Worm (Caenorhabditis elegans) whole organism, late embryonic: Measurements from ENCODE around the gene C07E3.4.

Experiments used
- C38D4.7 ChIP-seq: fragments of 200-800 bp; sonication (Bioruptor generic); optimal IDR thresholded peaks from 2 replicates; lab custom pipeline; 2018; ENCODE audit warnings: mild to moderate bottlenecking, missing genetic modification characterization, moderate library complexity, missing compliant biosample characterization
- K09A11.1 ChIP-seq: sonication (generic microtip); optimal IDR thresholded peaks from 2 replicates; lab custom pipeline; 2017; ENCODE audit warnings: antibody characterized with exemption, mild to moderate bottlenecking, missing genetic modification characterization, missing compliant biosample characterization; ENCODE audit not compliant: insufficient read depth
- ama-1 ChIP-seq: fragments of 150-350 bp; optimal IDR thresholded peaks from 2 replicates; lab custom pipeline; 2014
- ceh-18 ChIP-seq: sonication (generic microtip); optimal IDR thresholded peaks from 2 replicates; lab custom pipeline; 2016; ENCODE audit warnings: missing genetic modification characterization, missing compliant biosample characterization
- ceh-2 ChIP-seq: sonication (generic microtip); optimal IDR thresholded peaks from 2 replicates; lab custom pipeline; 2016; ENCODE audit warnings: missing genotype, missing genetic modification characterization, missing compliant biosample characterization
- ceh-22 ChIP-seq: sonication (generic microtip); optimal IDR thresholded peaks from 2 replicates; lab custom pipeline; 2017; ENCODE audit warnings: missing biosample characterization, missing genetic modification characterization
- ceh-30 ChIP-seq: fragments of 150-350 bp; optimal IDR thresholded peaks from 2 replicates; lab custom pipeline; 2014; ENCODE audit warnings: missing biosample characterization, missing genetic modification characterization
- ceh-31 ChIP-seq: sonication (generic microtip); optimal IDR thresholded peaks from 2 replicates; lab custom pipeline; 2016; ENCODE audit warnings: missing genetic modification characterization, missing compliant biosample characterization
- ceh-34 ChIP-seq: sonication (generic microtip); optimal IDR thresholded peaks from 2 replicates; lab custom pipeline; 2016; ENCODE audit warnings: mild to moderate bottlenecking, missing genetic modification characterization, missing compliant biosample characterization
- ceh-45 ChIP-seq: fragments of 200-800 bp; sonication (Bioruptor generic); IDR thresholded peaks from 2 replicates; pipeline ENCODE4 v1.3.6; 2022; ENCODE audit warnings: missing genetic modification reagents, missing genetic modification characterization, missing compliant biosample characterization
- ceh-48 ChIP-seq: sonication (generic microtip); optimal IDR thresholded peaks from 2 replicates; lab custom pipeline; 2016; ENCODE audit warnings: missing genetic modification characterization, inconsistent platforms, missing compliant biosample characterization
- ceh-6 ChIP-seq: fragments of 200-800 bp; sonication (Bioruptor generic); optimal IDR thresholded peaks from 2 replicates; lab custom pipeline; 2018; ENCODE audit warnings: mild to moderate bottlenecking, missing genetic modification characterization, missing compliant biosample characterization
- ceh-9 ChIP-seq: sonication (generic microtip); optimal IDR thresholded peaks from 2 replicates; lab custom pipeline; 2016; ENCODE audit warnings: mild to moderate bottlenecking, missing genetic modification characterization, inconsistent platforms, missing compliant biosample characterization
- dmd-4 ChIP-seq: sonication (generic microtip); optimal IDR thresholded peaks from 2 replicates; lab custom pipeline; 2016; ENCODE audit warnings: borderline replicate concordance, missing genetic modification characterization, missing compliant biosample characterization
- dve-1 ChIP-seq: sonication (generic microtip); optimal IDR thresholded peaks from 2 replicates; lab custom pipeline; 2017; ENCODE audit warnings: antibody characterized with exemption, mild to moderate bottlenecking, missing genetic modification characterization, missing compliant biosample characterization
- elt-4 ChIP-seq: sonication (generic microtip); optimal IDR thresholded peaks from 2 replicates; lab custom pipeline; 2016; ENCODE audit warnings: missing genetic modification characterization, missing compliant biosample characterization
- ets-4 ChIP-seq: sonication (generic microtip); optimal IDR thresholded peaks from 2 replicates; lab custom pipeline; 2016; ENCODE audit warnings: missing genetic modification characterization, missing compliant biosample characterization
- eyg-1 ChIP-seq: sonication (generic microtip); optimal IDR thresholded peaks from 2 replicates; lab custom pipeline; 2016; ENCODE audit warnings: missing genotype, missing genetic modification characterization, missing compliant biosample characterization
- gmeb-2 ChIP-seq: sonication (generic microtip); optimal IDR thresholded peaks from 2 replicates; lab custom pipeline; 2016; ENCODE audit warnings: missing genetic modification characterization, inconsistent platforms, missing compliant biosample characterization
- hlh-13 ChIP-seq: fragments of 200-800 bp; sonication (Bioruptor generic); optimal IDR thresholded peaks from 2 replicates; lab custom pipeline; 2018; ENCODE audit warnings: mild to moderate bottlenecking, missing genetic modification characterization, missing compliant biosample characterization
- hlh-6 ChIP-seq: sonication (generic microtip); optimal IDR thresholded peaks from 2 replicates; lab custom pipeline; 2016; ENCODE audit warnings: missing genotype, missing genetic modification characterization, missing compliant biosample characterization
- hlh-8 ChIP-seq: sonication (generic microtip); optimal IDR thresholded peaks from 2 replicates; lab custom pipeline; 2016; ENCODE audit warnings: missing genotype, missing genetic modification characterization, missing compliant biosample characterization
- lim-6 ChIP-seq: sonication (generic microtip); optimal IDR thresholded peaks from 2 replicates; lab custom pipeline; 2016; ENCODE audit warnings: missing genetic modification characterization, missing compliant biosample characterization
- mec-3 ChIP-seq: sonication (generic microtip); optimal IDR thresholded peaks from 2 replicates; lab custom pipeline; 2016; ENCODE audit warnings: borderline replicate concordance, missing genetic modification characterization, missing compliant biosample characterization
- nfya-1 ChIP-seq: sonication (generic microtip); optimal IDR thresholded peaks from 2 replicates; lab custom pipeline; 2017; ENCODE audit warnings: missing genetic modification characterization, mild to moderate bottlenecking, missing compliant biosample characterization, antibody characterized with exemption, moderate library complexity
- nhr-11 ChIP-seq: fragments of 150-350 bp; optimal IDR thresholded peaks from 2 replicates; lab custom pipeline; 2014; ENCODE audit warnings: missing biosample characterization, missing genetic modification characterization
- nhr-232 ChIP-seq: sonication (generic microtip); optimal IDR thresholded peaks from 2 replicates; lab custom pipeline; 2016; ENCODE audit warnings: missing genetic modification characterization, missing compliant biosample characterization
- odd-2 ChIP-seq: sonication (generic microtip); optimal IDR thresholded peaks from 2 replicates; lab custom pipeline; 2017; ENCODE audit warnings: antibody characterized with exemption, mild to moderate bottlenecking, missing genetic modification characterization, missing compliant biosample characterization
- pag-3 ChIP-seq: sonication (generic microtip); optimal IDR thresholded peaks from 2 replicates; lab custom pipeline; 2016; ENCODE audit warnings: missing compliant biosample characterization, missing genetic modification characterization, borderline replicate concordance
- pax-1 ChIP-seq: fragments of 150-350 bp; optimal IDR thresholded peaks from 2 replicates; lab custom pipeline; 2014; ENCODE audit warnings: missing biosample characterization, missing genetic modification characterization
- pha-2 ChIP-seq: sonication (generic microtip); optimal IDR thresholded peaks from 2 replicates; lab custom pipeline; 2017; ENCODE audit warnings: mild to moderate bottlenecking, missing genetic modification characterization, missing compliant biosample characterization
- ref-2 ChIP-seq: sonication (generic microtip); optimal IDR thresholded peaks from 2 replicates; lab custom pipeline; 2016; ENCODE audit warnings: missing genetic modification characterization, missing compliant biosample characterization
- rnt-1 ChIP-seq: sonication (generic microtip); optimal IDR thresholded peaks from 2 replicates; lab custom pipeline; 2016; ENCODE audit warnings: missing genetic modification characterization, missing compliant biosample characterization
- sdc-2 ChIP-seq: sonication (generic microtip); optimal IDR thresholded peaks from 2 replicates; lab custom pipeline; 2016; ENCODE audit warnings: missing genotype, missing genetic modification characterization, missing compliant biosample characterization
- sox-2 ChIP-seq: fragments of 200-800 bp; sonication (Bioruptor generic); IDR thresholded peaks from 2 replicates; pipeline ENCODE4 v1.3.6; 2022; ENCODE audit warnings: missing genetic modification reagents, missing genetic modification characterization, missing compliant biosample characterization
- sox-4 ChIP-seq: sonication (generic microtip); optimal IDR thresholded peaks from 2 replicates; lab custom pipeline; 2017; ENCODE audit warnings: mild to moderate bottlenecking, missing genetic modification characterization, inconsistent platforms, missing compliant biosample characterization
- syd-9 ChIP-seq: sonication (generic microtip); optimal IDR thresholded peaks from 2 replicates; lab custom pipeline; 2016; ENCODE audit warnings: mild to moderate bottlenecking, missing genetic modification characterization, moderate library complexity, missing compliant biosample characterization
- tbx-2 ChIP-seq: sonication (generic microtip); optimal IDR thresholded peaks from 2 replicates; lab custom pipeline; 2016; ENCODE audit warnings: missing genetic modification characterization, missing compliant biosample characterization
- tbx-7 ChIP-seq: sonication (generic microtip); optimal IDR thresholded peaks from 2 replicates; lab custom pipeline; 2016; ENCODE audit warnings: missing genotype, missing genetic modification characterization, missing compliant biosample characterization
- unc-3 ChIP-seq, 2 experiments: fragments of 200-800 bp in 1 of 2; sonication (Bioruptor generic) in 1 of 2; sonication (generic microtip) in 1 of 2; conservative IDR thresholded peaks in 1 of 2; optimal IDR thresholded peaks in 1 of 2; 2 replicates each; pipeline versions ENCODE4 v1.3.6 to Lab custom; 2016 to 2022; ENCODE audit warnings: missing compliant biosample characterization in 2 of 2, missing genetic modification characterization in 2 of 2, missing genetic modification reagents in 1 of 2
- unc-42 ChIP-seq: sonication (generic microtip); optimal IDR thresholded peaks from 2 replicates; lab custom pipeline; 2016; ENCODE audit warnings: missing genotype, missing genetic modification characterization, missing compliant biosample characterization
- unc-55 ChIP-seq: sonication (generic microtip); optimal IDR thresholded peaks from 2 replicates; lab custom pipeline; 2017; ENCODE audit warnings: missing biosample characterization, missing genetic modification reagents, missing genetic modification characterization
- unc-86 ChIP-seq: sonication (generic microtip); optimal IDR thresholded peaks from 2 replicates; lab custom pipeline; 2016; ENCODE audit warnings: missing genetic modification characterization, missing compliant biosample characterization
- zip-5 ChIP-seq: sonication (generic microtip); optimal IDR thresholded peaks from 2 replicates; lab custom pipeline; 2016; ENCODE audit warnings: missing genetic modification characterization, missing compliant biosample characterization
- ztf-16 ChIP-seq: sonication (generic microtip); optimal IDR thresholded peaks from 2 replicates; lab custom pipeline; 2017; ENCODE audit warnings: missing genetic modification characterization, missing compliant biosample characterization

The C07E3.4 gene

ce11 chrII:10321410-10321809 is 39.2 kb upstream of the C07E3.4 start, which contains the start of gene idpp-4:
Gene idpp-4, plus strand, starts transcription at chrII:10321460.
- no peak for TF ChIP-seq nhr-232 (tag; lab: Kevin White, UChicago)
- TF ChIP-seq hlh-6 (tag; lab: Kevin White, UChicago) = no peak
- no peak for TF ChIP-seq ets-4 (tag; lab: Kevin White, UChicago)
- TF ChIP-seq ref-2 (tag; lab: Kevin White, UChicago) = no peak
- no peak for TF ChIP-seq unc-55 (GFP tag; lab: Kevin White, UChicago)
- TF ChIP-seq zip-5 = no peak
- no peak for TF ChIP-seq tbx-2 (tag; lab: Kevin White, UChicago)
- no peak for TF ChIP-seq mec-3
- TF ChIP-seq pax-1 (tag; lab: Kevin White, UChicago) = no peak
- TF ChIP-seq elt-4 (tag; lab: Kevin White, UChicago) = no peak
- no peak for TF ChIP-seq ceh-48 (tag; lab: Kevin White, UChicago)
- TF ChIP-seq hlh-13 (GFP tag; lab: Kevin White, UChicago) = no peak
- no peak for TF ChIP-seq C38D4.7 (GFP tag; lab: Kevin White, UChicago)
- TF ChIP-seq lim-6 (tag; lab: Kevin White, UChicago) = no peak
- TF ChIP-seq unc-86 = no peak
- no peak for TF ChIP-seq sdc-2
- no peak for TF ChIP-seq eyg-1 (tag; lab: Kevin White, UChicago)
- no peak for TF ChIP-seq sox-2 (GFP tag; lab: Robert Waterston, UW)
- no peak for TF ChIP-seq ceh-34 (tag; lab: Kevin White, UChicago)
- TF ChIP-seq, all 69 proteins: peak for 0

ce11 chrII:10325615-10326232 is 34.9 kb upstream of the C07E3.4 start, which contains the start of gene appg-1:
Gene appg-1, plus strand, starts transcription at chrII:10326041.
- TF ChIP-seq hlh-8 (tag; lab: Kevin White, UChicago) = no peak
- TF ChIP-seq ceh-45 (GFP tag; lab: Robert Waterston, UW) = no peak
- TF ChIP-seq tbx-7 (tag; lab: Kevin White, UChicago) = no peak
- no peak for TF ChIP-seq syd-9 (tag; lab: Kevin White, UChicago)
- no peak for TF ChIP-seq unc-42 (tag; lab: Kevin White, UChicago)
- no peak for TF ChIP-seq ref-2 (tag; lab: Kevin White, UChicago)
- no peak for TF ChIP-seq pag-3 (tag; lab: Kevin White, UChicago)
- no peak for TF ChIP-seq pha-2 (tag; lab: Kevin White, UChicago)
- no peak for TF ChIP-seq ceh-9
- no peak for TF ChIP-seq ceh-6 (GFP tag; lab: Kevin White, UChicago)
- TF ChIP-seq ceh-22 (tag; lab: Kevin White, UChicago) = no peak
- no peak for TF ChIP-seq dve-1 (tag; lab: Kevin White, UChicago)
- TF ChIP-seq K09A11.1 (tag; lab: Kevin White, UChicago) = no peak
- no peak for TF ChIP-seq ceh-34 (tag; lab: Kevin White, UChicago)
- no peak for TF ChIP-seq ztf-16
- TF ChIP-seq ama-1 (lab: Kevin White, UChicago) = no peak
- no peak for TF ChIP-seq hlh-6 (tag; lab: Kevin White, UChicago)
- TF ChIP-seq ceh-30 (tag; lab: Kevin White, UChicago) = no peak

DNA sequence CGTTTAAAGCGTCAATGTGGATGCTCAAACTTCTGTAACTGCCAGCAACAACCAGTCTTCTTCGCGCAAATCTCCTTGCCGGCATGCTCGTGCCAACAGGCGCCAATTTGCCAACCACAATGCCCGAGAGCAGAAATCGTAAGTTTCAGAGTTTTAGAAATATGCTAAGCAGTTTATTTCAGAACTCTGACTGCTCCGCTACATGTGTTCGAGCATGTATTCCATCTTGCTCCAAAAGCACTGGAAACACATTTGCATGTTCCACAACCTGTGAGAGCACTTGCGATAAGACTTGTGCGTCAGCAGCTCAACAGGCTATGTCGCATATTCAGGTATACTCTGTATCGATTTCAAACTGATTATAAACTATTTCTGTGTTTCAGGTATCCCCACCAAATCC is 30.8 kb upstream of the C07E3.4 start:
- TF ChIP-seq sox-4 (tag; lab: Kevin White, UChicago) (no peak), ceh-34 (tag; lab: Kevin White, UChicago) (no peak), pha-2 (tag; lab: Kevin White, UChicago) (no peak), ceh-18 (tag; lab: Kevin White, UChicago) (no peak), ceh-2 (tag; lab: Kevin White, UChicago) (no peak), sdc-2 (no peak), dmd-4 (tag; lab: Kevin White, UChicago) (no peak), ceh-22 (tag; lab: Kevin White, UChicago) (no peak), dve-1 (tag; lab: Kevin White, UChicago) (no peak), K09A11.1 (tag; lab: Kevin White, UChicago) (no peak), rnt-1 (no peak), nhr-11 (tag; lab: Kevin White, UChicago) (no peak), syd-9 (tag; lab: Kevin White, UChicago) (no peak), odd-2 (tag; lab: Kevin White, UChicago) (no peak), unc-3 (GFP tag; conservative IDR thresholded peaks at IDR 0.05; lab: Robert Waterston, UW) (no peak), unc-3 (tag; optimal IDR thresholded peaks at IDR 0.05; lab: Kevin White, UChicago) (no peak), nhr-232 (tag; lab: Kevin White, UChicago) (no peak), eyg-1 (tag; lab: Kevin White, UChicago) (no peak), ceh-31 (tag; lab: Kevin White, UChicago) (no peak), nfya-1 (tag; lab: Kevin White, UChicago) (no peak), gmeb-2 (tag; lab: Kevin White, UChicago) (no peak)
